Worm (Caenorhabditis elegans) whole organism, young adult: ENCODE measurements around the gene flp-14.
A peak's percentile ranks its signal among the peaks of the same experiment; 100 is the strongest.

ENCODE experiments used
- B0261.1 ChIP-seq: sonication (generic microtip); optimal IDR thresholded peaks from 2 replicates; lab custom pipeline; 2016; ENCODE audit warnings: mild to moderate bottlenecking, missing genetic modification characterization, moderate library complexity, missing compliant biosample characterization
- B0336.3 ChIP-seq: fragments of 200-800 bp; sonication (Bioruptor generic); IDR thresholded peaks from 2 replicates; pipeline ENCODE4 v1.3.6; 2022; ENCODE audit warnings: missing genetic modification characterization, missing compliant biosample characterization
- C06A6.2 ChIP-seq: fragments of 200-800 bp; sonication (Bioruptor generic); conservative IDR thresholded peaks from 2 replicates; pipeline ENCODE4 v1.3.6; 2022; ENCODE audit warnings: missing genetic modification characterization, missing compliant biosample characterization
- D2030.7 ChIP-seq: fragments of 200-800 bp; sonication (Bioruptor generic); IDR thresholded peaks from 2 replicates; pipeline ENCODE4 v1.3.6; 2022; ENCODE audit warnings: missing genetic modification reagents, missing genetic modification characterization, missing compliant biosample characterization
- F23B12.7 ChIP-seq: sonication (generic microtip); optimal IDR thresholded peaks from 2 replicates; lab custom pipeline; 2017; ENCODE audit warnings: missing genetic modification characterization, mild to moderate bottlenecking, missing compliant biosample characterization, antibody characterized with exemption, moderate library complexity; ENCODE audit not compliant: insufficient read depth
- F33H1.4 ChIP-seq: fragments of 200-800 bp; sonication (Bioruptor generic); IDR thresholded peaks from 2 replicates; pipeline ENCODE4 v1.3.6; 2022; ENCODE audit warnings: missing genetic modification reagents, missing genetic modification characterization, missing compliant biosample characterization
- F49E8.2 ChIP-seq: sonication (generic microtip); optimal IDR thresholded peaks from 3 replicates; lab custom pipeline; 2017; ENCODE audit warnings: missing genetic modification characterization, mild to moderate bottlenecking, missing compliant biosample characterization, antibody characterized with exemption, moderate library complexity; ENCODE audit not compliant: insufficient read depth
- F52B5.7 ChIP-seq: sonication (generic microtip); optimal IDR thresholded peaks from 2 replicates; lab custom pipeline; 2016; ENCODE audit warnings: mild to moderate bottlenecking, missing genetic modification characterization, missing compliant biosample characterization
- T07F8.4 ChIP-seq: sonication (generic microtip); optimal IDR thresholded peaks from 2 replicates; lab custom pipeline; 2016; ENCODE audit warnings: mild to moderate bottlenecking, missing genetic modification characterization, moderate library complexity, missing compliant biosample characterization
- Y53G8AR.9 ChIP-seq: fragments of 200-800 bp; sonication (Bioruptor generic); conservative IDR thresholded peaks from 2 replicates; pipeline ENCODE4 v1.3.6; 2022; ENCODE audit warnings: missing genetic modification reagents, missing genetic modification characterization, missing compliant biosample characterization
- Y56A3A.18 ChIP-seq: fragments of 200-800 bp; sonication (Bioruptor generic); IDR thresholded peaks from 2 replicates; pipeline ENCODE4 v1.3.6; 2022; ENCODE audit warnings: missing genetic modification reagents, missing genetic modification characterization, missing compliant biosample characterization
- Y79H2A.3 ChIP-seq: fragments of 200-800 bp; sonication (Bioruptor generic); conservative IDR thresholded peaks from 2 replicates; pipeline ENCODE4 v1.3.6; 2022; ENCODE audit warnings: missing genetic modification reagents, missing genetic modification characterization, missing compliant biosample characterization
- Y95B8A.8 ChIP-seq: fragments of 200-800 bp; sonication (Bioruptor generic); IDR thresholded peaks from 2 replicates; pipeline ENCODE4 v1.3.6; 2022; ENCODE audit warnings: missing genetic modification reagents, missing genetic modification characterization, missing compliant biosample characterization
- ama-1 ChIP-seq, 3 experiments: fragments of 150-350 bp in 1 of 3; sonication (generic microtip) in 2 of 3; optimal IDR thresholded peaks; 2 replicates each; lab custom pipeline; 2014 to 2018; ENCODE audit warnings: missing biosample characterization in 2 of 3, missing genetic modification characterization in 2 of 3, missing genetic modification reagents in 2 of 3
- atf-7 ChIP-seq: sonication (generic microtip); optimal IDR thresholded peaks from 2 replicates; lab custom pipeline; 2017; ENCODE audit warnings: mild to moderate bottlenecking, missing genetic modification characterization, missing compliant biosample characterization
- athp-1 ChIP-seq: sonication (generic microtip); optimal IDR thresholded peaks from 2 replicates; lab custom pipeline; 2017; ENCODE audit warnings: mild to moderate bottlenecking, missing genetic modification characterization, missing compliant biosample characterization
- attf-5 ChIP-seq: fragments of 200-800 bp; sonication (Bioruptor generic); optimal IDR thresholded peaks from 2 replicates; lab custom pipeline; 2018; ENCODE audit warnings: mild to moderate bottlenecking, missing genetic modification characterization, missing compliant biosample characterization
- ccch-3 ChIP-seq: fragments of 200-800 bp; sonication (Bioruptor generic); optimal IDR thresholded peaks from 2 replicates; lab custom pipeline; 2018; ENCODE audit warnings: mild to moderate bottlenecking, missing genetic modification characterization, missing compliant biosample characterization
- cebp-1 ChIP-seq, 2 experiments: fragments of 200-800 bp in 1 of 2; sonication (Bioruptor generic) in 1 of 2; sonication (generic microtip) in 1 of 2; IDR thresholded peaks in 1 of 2; optimal IDR thresholded peaks in 1 of 2; 2 replicates each; pipeline versions ENCODE4 v1.3.6 to Lab custom; 2017 to 2022; ENCODE audit warnings: missing compliant biosample characterization in 2 of 2, missing genetic modification characterization in 2 of 2, mild to moderate bottlenecking in 1 of 2, missing genetic modification reagents in 1 of 2, moderate library complexity in 1 of 2
- ceh-100 ChIP-seq: fragments of 200-800 bp; sonication (Bioruptor generic); IDR thresholded peaks from 2 replicates; pipeline ENCODE4 v1.3.6; 2022; ENCODE audit warnings: missing genetic modification reagents, missing genetic modification characterization, missing compliant biosample characterization
- ceh-79 ChIP-seq: sonication (generic microtip); optimal IDR thresholded peaks from 2 replicates; lab custom pipeline; 2017; ENCODE audit warnings: mild to moderate bottlenecking, missing genetic modification characterization, missing compliant biosample characterization
- die-1 ChIP-seq: sonication (generic microtip); optimal IDR thresholded peaks from 2 replicates; lab custom pipeline; 2016; ENCODE audit warnings: missing genotype, mild to moderate bottlenecking, missing genetic modification characterization, missing compliant biosample characterization
- dpff-1 ChIP-seq: sonication (generic microtip); optimal IDR thresholded peaks from 2 replicates; lab custom pipeline; 2017; ENCODE audit warnings: mild to moderate bottlenecking, missing genetic modification characterization, missing compliant biosample characterization
- dpl-1 ChIP-seq: fragments of 150-350 bp; optimal IDR thresholded peaks from 2 replicates; lab custom pipeline; 2014; ENCODE audit warnings: missing biosample characterization, missing genetic modification reagents, missing genetic modification characterization
- ekl-4 ChIP-seq: fragments of 200-800 bp; sonication (Bioruptor generic); IDR thresholded peaks from 2 replicates; pipeline ENCODE4 v1.3.6; 2022; ENCODE audit warnings: missing genetic modification reagents, missing genetic modification characterization, missing compliant biosample characterization
- gei-17 ChIP-seq: fragments of 200-800 bp; sonication (Bioruptor generic); optimal IDR thresholded peaks from 2 replicates; lab custom pipeline; 2018; ENCODE audit warnings: mild to moderate bottlenecking, missing genetic modification characterization, missing compliant biosample characterization
- hmg-1.2 ChIP-seq: fragments of 200-800 bp; sonication (Bioruptor generic); IDR thresholded peaks from 2 replicates; pipeline ENCODE4 v1.3.6; 2022; ENCODE audit warnings: missing genetic modification reagents, missing genetic modification characterization, missing compliant biosample characterization
- hrde-1 ChIP-seq: sonication (generic microtip); optimal IDR thresholded peaks from 2 replicates; lab custom pipeline; 2016; ENCODE audit warnings: missing genetic modification characterization, mild to moderate bottlenecking, missing compliant biosample characterization, moderate library complexity, missing genotype, missing genetic modification reagents, borderline replicate concordance
- hsf-1 ChIP-seq: fragments of 200-800 bp; sonication (Bioruptor generic); IDR thresholded peaks from 2 replicates; pipeline ENCODE4 v1.3.6; 2022; ENCODE audit warnings: missing genetic modification reagents, missing genetic modification characterization, missing compliant biosample characterization
- lsl-1 ChIP-seq: fragments of 200-800 bp; sonication (Bioruptor generic); optimal IDR thresholded peaks from 2 replicates; lab custom pipeline; 2018; ENCODE audit warnings: mild to moderate bottlenecking, missing genetic modification characterization, moderate library complexity, missing compliant biosample characterization
- madf-6 ChIP-seq: fragments of 200-800 bp; sonication (Bioruptor generic); IDR thresholded peaks from 2 replicates; pipeline ENCODE4 v1.3.6; 2022; ENCODE audit warnings: missing genetic modification reagents, missing genetic modification characterization, missing compliant biosample characterization
- mxl-1 ChIP-seq: sonication (generic microtip); optimal IDR thresholded peaks from 2 replicates; lab custom pipeline; 2016; ENCODE audit warnings: missing genetic modification characterization, missing compliant biosample characterization
- pbrm-1 ChIP-seq: fragments of 200-800 bp; sonication (Bioruptor generic); IDR thresholded peaks from 2 replicates; pipeline ENCODE4 v1.3.6; 2022; ENCODE audit warnings: missing genetic modification reagents, missing genetic modification characterization, missing compliant biosample characterization
- pha-4 ChIP-seq: fragments of 150-350 bp; sonication (generic microtip); optimal IDR thresholded peaks from 2 replicates; lab custom pipeline; 2014; ENCODE audit warnings: missing biosample characterization, missing genetic modification reagents, missing genetic modification characterization
- repo-1 ChIP-seq: sonication (generic microtip); optimal IDR thresholded peaks from 2 replicates; lab custom pipeline; 2017; ENCODE audit warnings: mild to moderate bottlenecking, missing genetic modification characterization, missing compliant biosample characterization
- tbp1 ChIP-seq: fragments of 200-800 bp; sonication (Bioruptor generic); optimal IDR thresholded peaks from 2 replicates; lab custom pipeline; 2018; ENCODE audit warnings: mild to moderate bottlenecking, missing genetic modification characterization, missing compliant biosample characterization
- ztf-26 ChIP-seq: sonication (generic microtip); optimal IDR thresholded peaks from 2 replicates; lab custom pipeline; 2017; ENCODE audit warnings: missing genetic modification characterization, missing compliant biosample characterization

The flp-14 gene

ce11 chrIII:12874606-12875066, 35.7 kb upstream of the flp-14 start, which contains the start of the genes mrg-1 and spcs-2 (continued):
- TF ChIP-seq dpl-1 = peak; percentile 77
- 0 out of 2 replicates have a peak, but pooled peaks have one; percentile 64 for TF ChIP-seq Y95B8A.8 (GFP tag; lab: Robert Waterston, UW)
- peak; percentile 10 for TF ChIP-seq atf-7
- TF ChIP-seq F52B5.7 (tag; lab: Kevin White, UChicago) = no peak
- TF ChIP-seq T07F8.4 (tag; lab: Kevin White, UChicago) = peak; percentile 50
- peak; percentile 48 for TF ChIP-seq ztf-26 (tag; lab: Kevin White, UChicago)
- peak; percentile 80 for TF ChIP-seq C06A6.2 (GFP tag; lab: Robert Waterston, UW)
- TF ChIP-seq lsl-1 (GFP tag; lab: Kevin White, UChicago) = peak; percentile 75
- TF ChIP-seq attf-5 (GFP tag; lab: Kevin White, UChicago) = peak; percentile 97
- TF ChIP-seq mxl-1 = no peak
- TF ChIP-seq pha-4 = no peak
- TF ChIP-seq Y56A3A.18 (GFP tag; lab: Robert Waterston, UW) = no peak
- TF ChIP-seq dpff-1 (tag; lab: Kevin White, UChicago) = no peak
- peak; percentile 63 for TF ChIP-seq tbp1
- TF ChIP-seq, all 124 proteins: peak for 69

- TF ChIP-seq hmg-1.2 (GFP tag; lab: Robert Waterston, UW) (peak; percentile 19; the same call in 1 of the 2 replicates), ama-1 (optimal IDR thresholded peaks at IDR 0.05; lab: Kevin White, UChicago) (no peak), ama-1 (GFP tag; optimal IDR thresholded peaks at IDR 0.05; lab: Kevin White, UChicago) (peak; percentile 64 to 70), F49E8.2 (tag; lab: Kevin White, UChicago) (peak; percentile 90), pbrm-1 (peak; percentile 33; the same call in 1 of the 2 replicates), athp-1 (tag; lab: Kevin White, UChicago) (peak; percentile 31), B0261.1 (tag; lab: Kevin White, UChicago) (no peak), hrde-1 (peak; percentile 47), madf-6 (GFP tag; lab: Robert Waterston, UW) (peak; percentile 57), C06A6.2 (GFP tag; lab: Robert Waterston, UW) (no peak), hsf-1 (GFP tag; lab: Robert Waterston, UW) (peak; percentile 55; the same call in 1 of the 2 replicates), F33H1.4 (GFP tag; lab: Robert Waterston, UW) (0 out of 2 replicates have a peak, but pooled peaks have one; percentile 10), D2030.7 (GFP tag; lab: Robert Waterston, UW) (0 out of 2 replicates have a peak, but pooled peaks have one; percentile 12), cebp-1 (GFP tag; IDR thresholded peaks at IDR 0.05; lab: Robert Waterston, UW) (no peak), cebp-1 (tag; optimal IDR thresholded peaks at IDR 0.05; lab: Kevin White, UChicago) (peak; percentile 19), ccch-3 (GFP tag; lab: Kevin White, UChicago) (no peak), Y79H2A.3 (0 out of 2 replicates have a peak, but pooled peaks have one; percentile 42), ekl-4 (GFP tag; lab: Robert Waterston, UW) (0 out of 2 replicates have a peak, but pooled peaks have one; percentile 49), Y53G8AR.9 (GFP tag; lab: Robert Waterston, UW) (peak; percentile 58; the same call in 1 of the 2 replicates), B0336.3 (GFP tag; lab: Robert Waterston, UW) (peak; percentile 59; the same call in 1 of the 2 replicates), ceh-79 (tag; lab: Kevin White, UChicago) (no peak), F52B5.7 (tag; lab: Kevin White, UChicago) (peak; percentile 1), ceh-100 (GFP tag; lab: Robert Waterston, UW) (0 out of 2 replicates have a peak, but pooled peaks have one; percentile 29), repo-1 (tag; lab: Kevin White, UChicago) (peak; percentile 22), die-1 (tag; lab: Kevin White, UChicago) (peak; percentile 31), gei-17 (no peak), F23B12.7 (tag; lab: Kevin White, UChicago) (no peak), tbp1 (peak; percentile 31)
Measured at ce11 chrIII:12875653-12876052, 34.7 kb upstream of the flp-14 start.
